Worm (Caenorhabditis elegans): ENCODE measurements around the gene F59B2.14.

DNA sequence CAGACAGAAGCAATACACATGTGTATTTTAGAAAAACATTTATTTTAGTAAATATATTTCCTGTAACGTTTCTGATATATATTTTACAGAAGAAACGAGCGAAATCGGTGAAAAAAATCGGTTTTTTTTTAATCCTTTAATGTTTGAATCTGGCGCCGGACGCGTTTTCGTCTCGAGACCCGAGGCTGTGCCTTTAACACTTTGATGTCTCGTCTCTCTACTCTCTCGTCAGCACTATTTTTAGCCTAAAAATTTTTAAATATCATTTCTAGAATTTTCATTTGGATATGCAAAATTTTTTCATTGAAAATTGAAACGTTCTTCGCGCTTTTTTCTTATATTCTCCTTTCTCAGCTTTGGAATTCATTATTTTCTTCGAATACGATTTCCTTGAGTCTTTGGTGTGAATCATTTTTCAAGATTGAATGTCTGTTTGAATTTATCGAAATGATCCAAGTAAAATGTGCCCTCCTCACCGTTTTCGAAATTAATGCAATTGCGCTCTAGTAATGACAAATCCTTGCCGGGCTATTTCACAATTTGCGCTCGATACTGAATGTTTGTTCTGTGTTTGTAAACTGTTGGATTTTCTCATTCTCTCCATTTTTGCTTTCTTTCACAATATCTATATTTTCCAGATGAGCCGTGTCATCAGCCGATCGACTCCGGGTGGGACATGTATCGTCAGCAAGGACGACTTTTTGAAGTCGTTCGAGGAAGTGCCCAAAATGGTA, 32.1 kb upstream of the F59B2.14 start, which contains the start of gene cls-2:
- TF ChIP-seq dao-5 (tag; optimal IDR thresholded peaks at IDR 0.05) (no peak), him-1 (tag; optimal IDR thresholded peaks at IDR 0.05) (no peak), W03F9.2 (tag; optimal IDR thresholded peaks at IDR 0.05) (peak; percentile 14)
